Worm (Caenorhabditis elegans) whole organism, L1 larva: ENCODE measurements around the gene F53H1.3.

ENCODE experiments used
- blmp-1 ChIP-seq: fragments of 150-350 bp; optimal IDR thresholded peaks from 2 replicates; lab custom pipeline; 2014; ENCODE audit warnings: missing biosample characterization, missing genetic modification characterization
- ceh-82 ChIP-seq, 3 experiments: fragments of 150-350 bp in 1 of 3; sonication (generic microtip) in 2 of 3; optimal IDR thresholded peaks; 2 replicates each; lab custom pipeline; 2014 to 2017; ENCODE audit warnings: missing biosample characterization in 3 of 3, missing genetic modification characterization in 3 of 3
- elt-2 ChIP-seq: sonication (generic microtip); optimal IDR thresholded peaks from 2 replicates; lab custom pipeline; 2016; ENCODE audit warnings: missing genetic modification characterization, mild to moderate bottlenecking, inconsistent platforms, missing compliant biosample characterization, missing genetic modification reagents
- hpl-2 ChIP-seq: fragments of 150-350 bp; optimal IDR thresholded peaks from 2 replicates; lab custom pipeline; 2014; ENCODE audit warnings: missing biosample characterization, missing genetic modification reagents, missing genetic modification characterization
- nhr-237 ChIP-seq: fragments of 150-350 bp; optimal IDR thresholded peaks from 2 replicates; lab custom pipeline; 2014; ENCODE audit warnings: missing biosample characterization, missing genetic modification characterization
- nhr-28 ChIP-seq: fragments of 150-350 bp; optimal IDR thresholded peaks from 2 replicates; lab custom pipeline; 2014; ENCODE audit warnings: missing biosample characterization, missing genetic modification characterization
- nhr-76 ChIP-seq: sonication (generic microtip); optimal IDR thresholded peaks from 2 replicates; lab custom pipeline; 2017; ENCODE audit warnings: missing biosample characterization, missing genetic modification characterization
- nhr-77 ChIP-seq: fragments of 150-350 bp; optimal IDR thresholded peaks from 2 replicates; lab custom pipeline; 2014; ENCODE audit warnings: missing biosample characterization, missing genetic modification characterization
- nhr-90 ChIP-seq: sonication (generic microtip); optimal IDR thresholded peaks from 2 replicates; lab custom pipeline; 2016; ENCODE audit warnings: mild to moderate bottlenecking, missing genetic modification characterization, missing compliant biosample characterization; ENCODE audit not compliant: poor library complexity
- snpc-4 ChIP-seq: fragments of 150-350 bp; optimal IDR thresholded peaks from 2 replicates; lab custom pipeline; 2014; ENCODE audit warnings: missing biosample characterization, missing genetic modification characterization
- sptf-1 ChIP-seq: fragments of 150-350 bp; optimal IDR thresholded peaks from 2 replicates; lab custom pipeline; 2014; ENCODE audit warnings: missing biosample characterization, missing genetic modification characterization
- tbx-2 ChIP-seq: sonication (generic microtip); optimal IDR thresholded peaks from 2 replicates; lab custom pipeline; 2016; ENCODE audit warnings: missing genetic modification characterization, missing compliant biosample characterization
- unc-98 ChIP-seq: fragments of 200-800 bp; sonication (Bioruptor generic); IDR thresholded peaks from 2 replicates; pipeline ENCODE4 v1.3.6; 2022; ENCODE audit warnings: missing genetic modification characterization, missing compliant biosample characterization

DNA sequence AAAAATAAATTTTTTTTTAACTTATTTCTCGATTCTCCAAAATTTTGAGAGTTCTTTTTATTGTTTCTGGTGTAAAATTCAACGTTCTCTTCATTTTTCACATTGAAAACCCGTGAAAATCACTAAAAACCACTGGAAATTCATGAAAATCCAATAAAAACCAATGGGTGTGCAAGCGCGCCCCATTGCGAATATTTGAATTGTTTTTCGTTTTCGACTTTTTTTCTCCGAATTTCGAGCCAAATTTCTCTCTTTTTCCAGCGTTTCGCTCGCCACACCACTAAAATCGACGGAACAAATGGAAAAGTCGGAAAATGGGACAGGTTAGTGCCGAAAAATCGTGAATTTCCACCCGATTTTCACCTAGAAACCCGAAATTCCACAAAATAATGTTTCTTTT is 18.6 kb upstream of the F53H1.3 start:
- TF ChIP-seq elt-2 (tag; lab: Kevin White, UChicago), result no peak
- no peak for TF ChIP-seq nhr-76
- no peak for TF ChIP-seq blmp-1 (tag; lab: Kevin White, UChicago)
- TF ChIP-seq ceh-82 (tag; optimal IDR thresholded peaks at IDR 0.05; lab: Kevin White, UChicago), result no peak
- no peak for TF ChIP-seq nhr-90 (tag; lab: Kevin White, UChicago)
- TF ChIP-seq unc-98 (GFP tag; lab: Robert Waterston, UW), result no peak
- no peak for TF ChIP-seq hpl-2 (GFP tag; lab: Kevin White, UChicago)
- no peak for TF ChIP-seq nhr-28
- no peak for TF ChIP-seq nhr-77 (tag; lab: Kevin White, UChicago)
- no peak for TF ChIP-seq nhr-237
- TF ChIP-seq sptf-1 (tag; lab: Kevin White, UChicago), result no peak
- no peak for TF ChIP-seq tbx-2
- no peak for TF ChIP-seq snpc-4 (tag; lab: Kevin White, UChicago)
